Worm (Caenorhabditis elegans) whole organism, mixed stage, embryonic: ENCODE data around the gene F55A11.11.

ENCODE experiments used
- blmp-1 ChIP-seq: fragments of 150-350 bp; optimal IDR thresholded peaks from 2 replicates; lab custom pipeline; 2014; ENCODE audit warnings: missing biosample characterization, missing genetic modification characterization
- ceh-39 ChIP-seq: fragments of 150-350 bp; optimal IDR thresholded peaks from 2 replicates; lab custom pipeline; 2014; ENCODE audit warnings: missing biosample characterization, missing genetic modification characterization
- cnd-1 ChIP-seq: fragments of 200-800 bp; sonication (Bioruptor generic); optimal IDR thresholded peaks from 2 replicates; lab custom pipeline; 2018; ENCODE audit warnings: mild to moderate bottlenecking, missing genetic modification characterization, missing compliant biosample characterization
- lin-13 ChIP-seq: fragments of 150-350 bp; optimal IDR thresholded peaks from 2 replicates; lab custom pipeline; 2014; ENCODE audit warnings: missing biosample characterization, missing genetic modification characterization
- lsy-2 ChIP-seq: fragments of 150-350 bp; optimal IDR thresholded peaks from 2 replicates; lab custom pipeline; 2014; ENCODE audit warnings: missing biosample characterization, missing genetic modification characterization
- mab-5 ChIP-seq: fragments of 150-350 bp; optimal IDR thresholded peaks from 2 replicates; lab custom pipeline; 2014; ENCODE audit warnings: missing biosample characterization, missing genetic modification characterization
- nhr-12 ChIP-seq: fragments of 150-350 bp; optimal IDR thresholded peaks from 2 replicates; lab custom pipeline; 2014; ENCODE audit warnings: missing biosample characterization, missing genetic modification characterization
- nhr-237 ChIP-seq: fragments of 150-350 bp; optimal IDR thresholded peaks from 2 replicates; lab custom pipeline; 2014; ENCODE audit warnings: missing biosample characterization, missing genetic modification characterization
- nhr-28 ChIP-seq: fragments of 150-350 bp; optimal IDR thresholded peaks from 2 replicates; lab custom pipeline; 2014; ENCODE audit warnings: missing biosample characterization, missing genetic modification characterization
- pha-4 ChIP-seq: fragments of 150-350 bp; optimal IDR thresholded peaks from 2 replicates; lab custom pipeline; 2018; ENCODE audit warnings: missing biosample characterization, missing genetic modification reagents, missing genetic modification characterization
- tbx-8 ChIP-seq: fragments of 200-800 bp; sonication (Bioruptor generic); optimal IDR thresholded peaks from 2 replicates; lab custom pipeline; 2018; ENCODE audit warnings: mild to moderate bottlenecking, missing genetic modification characterization, moderate library complexity, missing compliant biosample characterization
- unc-62 ChIP-seq: fragments of 150-350 bp; optimal IDR thresholded peaks from 2 replicates; lab custom pipeline; 2014; ENCODE audit warnings: missing biosample characterization, missing genetic modification reagents, missing genetic modification characterization
- ztf-11 ChIP-seq: fragments of 150-350 bp; optimal IDR thresholded peaks from 2 replicates; lab custom pipeline; 2014; ENCODE audit warnings: missing biosample characterization, missing genetic modification characterization

- TF ChIP-seq mab-5 (tag; lab: Kevin White, UChicago) (no peak), lin-13 (no peak), ztf-11 (no peak), nhr-28 (no peak), lsy-2 (tag; lab: Kevin White, UChicago) (no peak), pha-4 (tag; lab: Kevin White, UChicago) (no peak), unc-62 (GFP tag; lab: Kevin White, UChicago) (no peak), cnd-1 (tag; lab: Kevin White, UChicago) (no peak), ceh-39 (tag; lab: Kevin White, UChicago) (no peak), nhr-12 (tag; lab: Kevin White, UChicago) (no peak), nhr-237 (tag; lab: Kevin White, UChicago) (no peak), tbx-8 (GFP tag; lab: Kevin White, UChicago) (no peak), blmp-1 (tag; lab: Kevin White, UChicago) (no peak)
These were observed 13.4 kb downstream of the F55A11.11 start for ce11 chrV:11796343-11796742.
